Fruit fly (Drosophila melanogaster) whole organism, embryonic: ENCODE results near the gene unc-45.

Source experiments
- Awh ChIP-seq: fragments of 200-800 bp; sonication (Bioruptor generic); IDR thresholded peaks from 2 replicates; pipeline ENCODE4, ENCODE4 v1.3.6; 2022; ENCODE audit warnings: missing biosample characterization, missing genetic modification characterization
- CG18011 ChIP-seq: fragments of 200-800 bp; sonication (Bioruptor generic); optimal IDR thresholded peaks from 2 replicates; lab custom pipeline; 2017; ENCODE audit warnings: missing biosample characterization, missing genetic modification characterization, mild to moderate bottlenecking, moderate library complexity, missing genotype
- CG2199 ChIP-seq: fragments of 200-800 bp; sonication (Bioruptor generic); IDR thresholded peaks from 3 replicates; pipeline ENCODE4 v1.3.6; 2022; ENCODE audit warnings: missing biosample characterization, missing genetic modification characterization
- CG2202 ChIP-seq: fragments of 200-800 bp; sonication (Bioruptor generic); optimal IDR thresholded peaks from 2 replicates; lab custom pipeline; 2018; ENCODE audit warnings: missing biosample characterization, mild to moderate bottlenecking, missing genetic modification characterization
- CG3163 ChIP-seq: fragments of 200-800 bp; sonication (Bioruptor generic); optimal IDR thresholded peaks from 3 replicates; lab custom pipeline; 2016; ENCODE audit warnings: missing biosample characterization, missing genetic modification characterization
- CG34376 ChIP-seq: fragments of 200-800 bp; sonication (Bioruptor generic); optimal IDR thresholded peaks from 2 replicates; lab custom pipeline; 2018; ENCODE audit warnings: missing biosample characterization, mild to moderate bottlenecking, missing genetic modification characterization
- CG4404 ChIP-seq: fragments of 200-800 bp; sonication (Bioruptor generic); IDR thresholded peaks from 2 replicates; pipeline ENCODE4 v1.3.6; 2022; ENCODE audit warnings: missing biosample characterization, missing genetic modification characterization
- CG6683 ChIP-seq: fragments of 200-800 bp; sonication (Bioruptor generic); optimal IDR thresholded peaks from 2 replicates; lab custom pipeline; 2017; ENCODE audit warnings: missing biosample characterization, mild to moderate bottlenecking, missing genetic modification characterization, missing genetic modification reagents
- CG7372 ChIP-seq: fragments of 200-800 bp; sonication (Bioruptor generic); IDR thresholded peaks from 2 replicates; pipeline ENCODE4 v1.3.6; 2022; ENCODE audit warnings: missing biosample characterization, missing genetic modification characterization
- CG7745 ChIP-seq: fragments of 200-800 bp; sonication (Bioruptor generic); optimal IDR thresholded peaks from 2 replicates; lab custom pipeline; 2018; ENCODE audit warnings: missing biosample characterization, mild to moderate bottlenecking, missing genetic modification characterization, moderate library complexity
- CG8359 ChIP-seq: fragments of 200-800 bp; sonication (Bioruptor generic); optimal IDR thresholded peaks from 2 replicates; lab custom pipeline; 2017; ENCODE audit warnings: missing biosample characterization, mild to moderate bottlenecking, missing genetic modification characterization, borderline replicate concordance
- Drgx ChIP-seq: fragments of 200-800 bp; sonication (Bioruptor generic); IDR thresholded peaks from 2 replicates; pipeline ENCODE4 v1.3.6; 2022; ENCODE audit warnings: missing biosample characterization, missing genetic modification characterization
- Ets97D ChIP-seq: fragments of 200-800 bp; sonication (Bioruptor generic); optimal IDR thresholded peaks from 3 replicates; lab custom pipeline; 2016; ENCODE audit warnings: missing biosample characterization, missing genetic modification characterization
- Hr51 ChIP-seq, 2 experiments: fragments of 200-800 bp; sonication (Bioruptor generic); optimal IDR thresholded peaks; 2 replicates in 1 of 2; 3 replicates in 1 of 2; lab custom pipeline; 2016 to 2018; ENCODE audit warnings: missing biosample characterization in 2 of 2, missing genetic modification characterization in 2 of 2, mild to moderate bottlenecking in 1 of 2, moderate library complexity in 1 of 2
- Lhr ChIP-seq: fragments of 200-800 bp; sonication (Bioruptor generic); optimal IDR thresholded peaks from 3 replicates; lab custom pipeline; 2017; ENCODE audit warnings: mild to moderate bottlenecking, missing biosample characterization, missing genetic modification reagents, missing genetic modification characterization
- MTF-1 ChIP-seq: fragments of 200-800 bp; sonication (Bioruptor generic); optimal IDR thresholded peaks from 2 replicates; lab custom pipeline; 2018; ENCODE audit warnings: missing biosample characterization, mild to moderate bottlenecking, missing genetic modification characterization, borderline replicate concordance
- Sin3A ChIP-seq: fragments of >200 bp; optimal IDR thresholded peaks from 2 replicates; lab custom pipeline; 2018
- Stat92E ChIP-seq, 3 experiments: fragments of >200 bp in 2 of 3; fragments of 200-800 bp in 1 of 3; sonication (Bioruptor generic) in 1 of 3; optimal IDR thresholded peaks; 2 replicates each; lab custom pipeline; 2017 to 2019; ENCODE audit warnings: missing biosample characterization in 3 of 3, missing genetic modification characterization in 3 of 3, mild to moderate bottlenecking in 1 of 3, moderate library complexity in 1 of 3
- TFAM ChIP-seq: fragments of 200-800 bp; sonication (Bioruptor generic); optimal IDR thresholded peaks from 2 replicates; lab custom pipeline; 2017; ENCODE audit warnings: missing biosample characterization, missing genetic modification characterization, inconsistent platforms
- Trl ChIP-seq, 3 experiments: fragments of >200 bp in 2 of 3; fragments of 200-800 bp in 1 of 3; sonication (Bioruptor generic) in 1 of 3; optimal IDR thresholded peaks; 2 replicates in 1 of 3; 3 replicates in 2 of 3; lab custom pipeline; 2016 to 2017; ENCODE audit warnings: missing biosample characterization in 1 of 3, missing genetic modification characterization in 1 of 3
- abd-A ChIP-seq: fragments of 200-800 bp; sonication (Bioruptor generic); optimal IDR thresholded peaks from 3 replicates; lab custom pipeline; 2019; ENCODE audit warnings: missing biosample characterization, mild to moderate bottlenecking, missing genetic modification characterization, moderate library complexity
- cad ChIP-seq: fragments of >200 bp; optimal IDR thresholded peaks from 2 replicates; lab custom pipeline; 2017; ENCODE audit warnings: missing biosample characterization, missing genetic modification characterization
- cg ChIP-seq: fragments of 200-800 bp; sonication (Bioruptor generic); optimal IDR thresholded peaks from 3 replicates; lab custom pipeline; 2019; ENCODE audit warnings: missing biosample characterization, mild to moderate bottlenecking, missing genetic modification characterization, moderate library complexity
- chinmo ChIP-seq: fragments of 200-800 bp; sonication (Bioruptor generic); IDR thresholded peaks from 4 replicates; pipeline ENCODE4 v1.3.6; 2022; ENCODE audit warnings: missing biosample characterization, missing genetic modification characterization; ENCODE audit not compliant: partially characterized antibody
- crp ChIP-seq, 2 experiments: fragments of 200-800 bp; sonication (Bioruptor generic); optimal IDR thresholded peaks; 2 replicates in 1 of 2; 3 replicates in 1 of 2; lab custom pipeline; 2017; ENCODE audit warnings: missing biosample characterization in 2 of 2, missing genetic modification characterization in 2 of 2, mild to moderate bottlenecking in 1 of 2, moderate library complexity in 1 of 2
- cwo ChIP-seq: fragments of 200-800 bp; sonication (Bioruptor generic); optimal IDR thresholded peaks from 3 replicates; lab custom pipeline; 2017; ENCODE audit warnings: missing biosample characterization, missing genetic modification characterization, mild to moderate bottlenecking, moderate library complexity, missing genetic modification reagents
- dimm ChIP-seq: fragments of 200-800 bp; sonication (Bioruptor generic); IDR thresholded peaks from 2 replicates; pipeline ENCODE4 v1.3.6; 2022; ENCODE audit warnings: missing biosample characterization, missing genetic modification characterization
- exex ChIP-seq: fragments of 200-800 bp; sonication (Bioruptor generic); optimal IDR thresholded peaks from 4 replicates; lab custom pipeline; 2018; ENCODE audit warnings: missing biosample characterization, mild to moderate bottlenecking, missing genetic modification characterization, moderate library complexity
- gem ChIP-seq: fragments of 200-800 bp; sonication (Bioruptor generic); optimal IDR thresholded peaks from 2 replicates; lab custom pipeline; 2019; ENCODE audit warnings: missing biosample characterization, mild to moderate bottlenecking, missing genetic modification characterization, moderate library complexity
- grn ChIP-seq: fragments of 200-800 bp; sonication (Bioruptor generic); optimal IDR thresholded peaks from 3 replicates; lab custom pipeline; 2017; ENCODE audit warnings: missing biosample characterization, missing genetic modification characterization
- ken ChIP-seq: fragments of 200-800 bp; sonication (Bioruptor generic); IDR thresholded peaks from 3 replicates; pipeline ENCODE4 v1.3.6; 2022; ENCODE audit warnings: missing biosample characterization, missing genetic modification characterization
- mirr ChIP-seq: fragments of 200-800 bp; sonication (Bioruptor generic); optimal IDR thresholded peaks from 3 replicates; lab custom pipeline; 2018; ENCODE audit warnings: missing biosample characterization, mild to moderate bottlenecking, missing genetic modification characterization
- pb ChIP-seq: fragments of 200-800 bp; sonication (Bioruptor generic); optimal IDR thresholded peaks from 3 replicates; lab custom pipeline; 2016; ENCODE audit warnings: missing biosample characterization, missing genetic modification characterization
- salm ChIP-seq: fragments of 200-800 bp; sonication (Bioruptor generic); optimal IDR thresholded peaks from 2 replicates; lab custom pipeline; 2018; ENCODE audit warnings: missing biosample characterization, mild to moderate bottlenecking, missing genetic modification characterization
- sens ChIP-seq: fragments of 200-800 bp; sonication (Bioruptor generic); peaks from one replicate; lab custom pipeline; 2016; ENCODE audit warnings: missing biosample characterization, missing genetic modification characterization
- sug ChIP-seq: fragments of 200-800 bp; optimal IDR thresholded peaks from 2 replicates; lab custom pipeline; 2019; ENCODE audit warnings: missing biosample characterization, mild to moderate bottlenecking, missing genetic modification characterization, moderate library complexity
- vfl ChIP-seq: fragments of 200-800 bp; sonication (Bioruptor generic); optimal IDR thresholded peaks from 2 replicates; lab custom pipeline; 2016; ENCODE audit warnings: missing biosample characterization, missing genetic modification characterization
- zen2 ChIP-seq: fragments of 200-800 bp; sonication (Bioruptor generic); IDR thresholded peaks from 3 replicates; pipeline ENCODE4 v1.3.6; 2022; ENCODE audit warnings: missing biosample characterization, missing genetic modification characterization; ENCODE audit not compliant: partially characterized antibody

Gene unc-45

dm6 chr3R:7990799-7991423 is 42.2 kb upstream of the unc-45 start (continued):
- TF ChIP-seq TFAM (GFP tag; lab: Kevin White, UChicago) (no peak), Lhr (GFP tag; lab: Kevin White, UChicago) (no peak), abd-A (tag; lab: Kevin White, UChicago) (peak; percentile 64), Ets97D (GFP tag; lab: Kevin White, UChicago) (no peak), Awh (GFP tag; lab: Robert Waterston, UW) (peak; percentile 81), pb (no peak), grn (peak; percentile 18), CG34376 (GFP tag; lab: Kevin White, UChicago) (no peak), exex (tag; lab: Kevin White, UChicago) (no peak), MTF-1 (GFP tag; lab: Kevin White, UChicago) (no peak), CG2199 (GFP tag; lab: Robert Waterston, UW) (no peak), dimm (GFP tag; lab: Robert Waterston, UW) (no peak)

dm6 chr3R:7991446-7991845 is 41.7 kb upstream of the unc-45 start:
- TF ChIP-seq ken (GFP tag; lab: Robert Waterston, UW) (0 out of 3 replicates have a peak, but pooled peaks have one; percentile 47), CG8359 (GFP tag; lab: Kevin White, UChicago) (peak; percentile 99), CG4404 (GFP tag; lab: Robert Waterston, UW) (no peak), cad (GFP tag; lab: Kevin White, UChicago) (no peak)

- TF ChIP-seq salm (tag; lab: Kevin White, UChicago) = no peak
- TF ChIP-seq CG18011 (GFP tag; lab: Kevin White, UChicago) = no peak
- peak; percentile 16 for TF ChIP-seq gem (tag; lab: Kevin White, UChicago)
- TF ChIP-seq Sin3A (lab: Kevin White, UChicago) = no peak
- TF ChIP-seq Hr51 (GFP tag; optimal IDR thresholded peaks at IDR 0.05; lab: Kevin White, UChicago) = peak in 1 of 2 experiments; percentile 13
These were observed 41.0 kb upstream of the unc-45 start for dm6 chr3R:7992100-7992499.

- TF ChIP-seq CG2202 (tag; lab: Kevin White, UChicago) (no peak), cg (GFP tag; lab: Kevin White, UChicago) (peak; percentile 75), vfl (GFP tag; lab: Kevin White, UChicago) (no peak), exex (tag; lab: Kevin White, UChicago) (peak; percentile 25), Stat92E (GFP tag; optimal IDR thresholded peaks at IDR 0.05; lab: Kevin White, UChicago) (no peak), mirr (GFP tag; lab: Kevin White, UChicago) (peak; percentile 18), chinmo (GFP tag; lab: Robert Waterston, UW) (peak; percentile 85; the same call in 1 of the 4 replicates), CG7372 (GFP tag; lab: Robert Waterston, UW) (0 out of 2 replicates have a peak, but pooled peaks have one; percentile 37), zen2 (GFP tag; lab: Robert Waterston, UW) (peak; percentile 10; the same call in 1 of the 3 replicates), sens (peak; percentile 68), cwo (peak; percentile 46), Drgx (GFP tag; lab: Robert Waterston, UW) (0 out of 2 replicates have a peak, but pooled peaks have one; percentile 9), crp (GFP tag; optimal IDR thresholded peaks at IDR 0.05; lab: Kevin White, UChicago) (peak in 1 of 2 experiments; percentile 39), sug (tag; lab: Kevin White, UChicago) (peak; percentile 27), Trl (optimal IDR thresholded peaks at IDR 0.05; lab: Kevin White, UChicago) (peak; percentile 15 to 70), Trl (GFP tag; optimal IDR thresholded peaks at IDR 0.05; lab: Kevin White, UChicago) (no peak), CG3163 (peak; percentile 80), CG6683 (GFP tag; lab: Kevin White, UChicago) (no peak), CG7745 (tag; lab: Kevin White, UChicago) (no peak)
These were observed 39.6 kb upstream of the unc-45 start for dm6 chr3R:7993506-7993905.
